Worm (Caenorhabditis elegans) whole organism, L3 larva: ENCODE data around the gene rpap-3.

Experiments used
- aly-2 ChIP-seq: fragments of 150-350 bp; optimal IDR thresholded peaks from 2 replicates; lab custom pipeline; 2014; ENCODE audit warnings: missing biosample characterization, missing genetic modification characterization
- ceh-28 ChIP-seq: fragments of 150-350 bp; optimal IDR thresholded peaks from 2 replicates; lab custom pipeline; 2014; ENCODE audit warnings: missing biosample characterization, missing genetic modification reagents, missing genetic modification characterization
- ceh-82 ChIP-seq: fragments of 150-350 bp; optimal IDR thresholded peaks from 2 replicates; lab custom pipeline; 2014; ENCODE audit warnings: missing biosample characterization, missing genetic modification characterization
- mdl-1 ChIP-seq: fragments of 150-350 bp; optimal IDR thresholded peaks from 2 replicates; lab custom pipeline; 2014; ENCODE audit warnings: missing biosample characterization, missing genetic modification characterization
- nhr-77 ChIP-seq: fragments of 150-350 bp; optimal IDR thresholded peaks from 2 replicates; lab custom pipeline; 2014; ENCODE audit warnings: missing biosample characterization, missing genetic modification characterization
- pqm-1 ChIP-seq: fragments of 150-350 bp; optimal IDR thresholded peaks from 2 replicates; lab custom pipeline; 2017; ENCODE audit warnings: missing biosample characterization, missing genetic modification characterization, inconsistent platforms

DNA sequence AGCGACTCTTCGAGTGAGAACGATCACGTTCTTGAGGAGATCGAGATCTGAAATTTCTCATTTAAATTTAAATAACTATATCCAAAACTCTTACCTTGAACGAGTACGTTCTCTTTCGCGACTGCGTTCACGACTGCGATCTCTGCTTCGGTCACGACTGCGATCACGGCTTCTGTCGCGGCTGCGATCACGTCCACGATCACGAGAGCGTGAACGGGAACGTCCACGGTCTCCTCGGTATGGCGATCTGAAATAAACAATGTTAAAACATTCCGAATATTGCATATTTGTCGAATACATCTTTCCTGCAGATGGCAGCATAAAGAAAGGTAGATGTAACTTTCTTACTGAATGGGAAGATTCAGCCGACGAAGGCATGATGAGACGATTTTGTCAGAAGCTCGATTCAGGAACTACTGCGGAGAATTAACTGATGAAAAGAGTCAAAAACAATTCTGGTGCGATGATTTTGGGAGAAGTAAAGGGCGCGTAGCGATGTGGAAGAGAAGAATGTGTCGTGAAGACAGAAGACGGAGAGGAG lies 11.5 kb upstream of the rpap-3 start:
- no peak for TF ChIP-seq ceh-82
- no peak for TF ChIP-seq aly-2 (tag; lab: Kevin White, UChicago)
- no peak for TF ChIP-seq mdl-1
- TF ChIP-seq pqm-1 = no peak
- no peak for TF ChIP-seq ceh-28
- TF ChIP-seq nhr-77 (tag; lab: Kevin White, UChicago) = no peak
